Worm (Caenorhabditis elegans) whole organism, L2 larva: ENCODE measurements around the gene clc-12.

ENCODE experiments used
- C34F6.9 ChIP-seq: fragments of 150-350 bp; optimal IDR thresholded peaks from 2 replicates; lab custom pipeline; 2014; ENCODE audit warnings: missing biosample characterization, missing genetic modification characterization
- F13H6.1 ChIP-seq: sonication (generic microtip); optimal IDR thresholded peaks from 2 replicates; lab custom pipeline; 2016; ENCODE audit warnings: missing genetic modification characterization, missing compliant biosample characterization
- R02D3.7 ChIP-seq: fragments of 150-350 bp; optimal IDR thresholded peaks from 2 replicates; lab custom pipeline; 2014; ENCODE audit warnings: missing biosample characterization, missing genetic modification characterization
- Y55F3AM.14 ChIP-seq: fragments of 200-800 bp; sonication (Bioruptor generic); optimal IDR thresholded peaks from 2 replicates; lab custom pipeline; 2018; ENCODE audit warnings: mild to moderate bottlenecking, missing genetic modification characterization, missing compliant biosample characterization
- ZK546.5 ChIP-seq: sonication (generic microtip); optimal IDR thresholded peaks from 2 replicates; lab custom pipeline; 2017; ENCODE audit warnings: missing biosample characterization, missing genetic modification characterization
- alr-1 ChIP-seq: fragments of 150-350 bp; optimal IDR thresholded peaks from 2 replicates; lab custom pipeline; 2014; ENCODE audit warnings: missing biosample characterization, missing genetic modification characterization
- aly-2 ChIP-seq: fragments of 150-350 bp; optimal IDR thresholded peaks from 2 replicates; lab custom pipeline; 2014; ENCODE audit warnings: missing biosample characterization, missing genetic modification characterization
- blmp-1 ChIP-seq: sonication (generic microtip); optimal IDR thresholded peaks from 2 replicates; lab custom pipeline; 2017; ENCODE audit warnings: missing genetic modification characterization, mild to moderate bottlenecking, missing compliant biosample characterization, antibody characterized with exemption, moderate library complexity; ENCODE audit not compliant: insufficient read depth
- ceh-16 ChIP-seq: fragments of 150-350 bp; optimal IDR thresholded peaks from 2 replicates; lab custom pipeline; 2014; ENCODE audit warnings: missing biosample characterization, missing genetic modification characterization
- ceh-82 ChIP-seq: fragments of 150-350 bp; optimal IDR thresholded peaks from 2 replicates; lab custom pipeline; 2014; ENCODE audit warnings: missing biosample characterization, missing genetic modification characterization
- crh-2 ChIP-seq: sonication (generic microtip); optimal IDR thresholded peaks from 2 replicates; lab custom pipeline; 2017; ENCODE audit warnings: missing biosample characterization, missing genetic modification characterization
- dmd-4 ChIP-seq: sonication (generic microtip); optimal IDR thresholded peaks from 2 replicates; lab custom pipeline; 2017; ENCODE audit warnings: missing biosample characterization, missing genetic modification characterization
- egl-27 ChIP-seq: sonication (generic microtip); optimal IDR thresholded peaks from 3 replicates; lab custom pipeline; 2017; ENCODE audit warnings: missing biosample characterization, missing genetic modification reagents, missing genetic modification characterization
- elt-1 ChIP-seq: fragments of 150-350 bp; optimal IDR thresholded peaks from 2 replicates; lab custom pipeline; 2014; ENCODE audit warnings: missing biosample characterization, missing genetic modification characterization
- elt-3 ChIP-seq: sonication (generic microtip); optimal IDR thresholded peaks from 2 replicates; lab custom pipeline; 2017; ENCODE audit warnings: missing biosample characterization, missing genetic modification characterization
- fos-1 ChIP-seq: fragments of 150-350 bp; optimal IDR thresholded peaks from 2 replicates; lab custom pipeline; 2014; ENCODE audit warnings: missing biosample characterization, missing genetic modification characterization
- gmeb-1 ChIP-seq: fragments of 150-350 bp; optimal IDR thresholded peaks from 2 replicates; lab custom pipeline; 2014; ENCODE audit warnings: missing biosample characterization, missing genetic modification characterization
- lin-11 ChIP-seq: fragments of 150-350 bp; sonication (generic microtip); optimal IDR thresholded peaks from 2 replicates; lab custom pipeline; 2014; ENCODE audit warnings: missing biosample characterization, missing genetic modification characterization, inconsistent platforms, mixed read lengths
- lin-13 ChIP-seq: fragments of 150-350 bp; optimal IDR thresholded peaks from 2 replicates; lab custom pipeline; 2014; ENCODE audit warnings: missing biosample characterization, missing genetic modification reagents, missing genetic modification characterization
- lsy-2 ChIP-seq, 2 experiments: fragments of 150-350 bp in 1 of 2; sonication (generic microtip) in 1 of 2; optimal IDR thresholded peaks; 2 replicates each; lab custom pipeline; 2014 to 2017; ENCODE audit warnings: missing biosample characterization in 2 of 2, missing genetic modification characterization in 2 of 2
- mab-5 ChIP-seq: fragments of 150-350 bp; optimal IDR thresholded peaks from 2 replicates; lab custom pipeline; 2014; ENCODE audit warnings: missing biosample characterization, missing genetic modification characterization
- mbf-1 ChIP-seq: sonication (generic microtip); optimal IDR thresholded peaks from 2 replicates; lab custom pipeline; 2017; ENCODE audit warnings: missing biosample characterization, missing genetic modification characterization
- mdl-1 ChIP-seq, 2 experiments: fragments of 150-350 bp in 1 of 2; sonication (generic microtip) in 1 of 2; optimal IDR thresholded peaks; 2 replicates each; lab custom pipeline; 2017; ENCODE audit warnings: missing biosample characterization in 2 of 2, missing genetic modification characterization in 2 of 2
- nhr-10 ChIP-seq: sonication (generic microtip); optimal IDR thresholded peaks from 2 replicates; lab custom pipeline; 2017; ENCODE audit warnings: missing biosample characterization, missing genetic modification characterization
- nhr-129 ChIP-seq: fragments of 150-350 bp; optimal IDR thresholded peaks from 2 replicates; lab custom pipeline; 2014; ENCODE audit warnings: missing biosample characterization, missing genetic modification characterization
- nhr-21 ChIP-seq: fragments of 150-350 bp; optimal IDR thresholded peaks from 2 replicates; lab custom pipeline; 2014; ENCODE audit warnings: missing biosample characterization, missing genetic modification characterization
- nhr-23 ChIP-seq: fragments of 150-350 bp; optimal IDR thresholded peaks from 2 replicates; lab custom pipeline; 2014; ENCODE audit warnings: missing biosample characterization, missing genetic modification reagents, missing genetic modification characterization
- nhr-237 ChIP-seq: fragments of 150-350 bp; optimal IDR thresholded peaks from 2 replicates; lab custom pipeline; 2014; ENCODE audit warnings: missing biosample characterization, missing genetic modification characterization
- nhr-25 ChIP-seq: fragments of 150-350 bp; sonication (generic microtip); optimal IDR thresholded peaks from 3 replicates; lab custom pipeline; 2014; ENCODE audit warnings: missing biosample characterization, missing genetic modification characterization
- nhr-6 ChIP-seq: fragments of 150-350 bp; optimal IDR thresholded peaks from 2 replicates; lab custom pipeline; 2014; ENCODE audit warnings: missing biosample characterization, missing genetic modification characterization
- peb-1 ChIP-seq: fragments of 150-350 bp; optimal IDR thresholded peaks from 2 replicates; lab custom pipeline; 2014; ENCODE audit warnings: missing biosample characterization, missing genetic modification characterization
- sem-4 ChIP-seq: fragments of 150-350 bp; optimal IDR thresholded peaks from 2 replicates; lab custom pipeline; 2014; ENCODE audit warnings: missing biosample characterization, missing genetic modification reagents, missing genetic modification characterization
- skn-1 ChIP-seq: sonication (generic microtip); optimal IDR thresholded peaks from 2 replicates; lab custom pipeline; 2017; ENCODE audit warnings: missing biosample characterization, missing genetic modification characterization
- sma-3 ChIP-seq: sonication (generic microtip); optimal IDR thresholded peaks from 2 replicates; lab custom pipeline; 2016; ENCODE audit warnings: missing genetic modification reagents, missing genetic modification characterization, missing compliant biosample characterization
- sma-9 ChIP-seq, 2 experiments: fragments of 150-350 bp in 1 of 2; sonication (generic microtip) in 1 of 2; optimal IDR thresholded peaks; 2 replicates each; lab custom pipeline; 2014 to 2016; ENCODE audit warnings: missing genetic modification characterization in 2 of 2, mild to moderate bottlenecking in 1 of 2, missing biosample characterization in 1 of 2, missing compliant biosample characterization in 1 of 2, missing genetic modification reagents in 1 of 2, moderate library complexity in 1 of 2
- snpc-4 ChIP-seq: fragments of 150-350 bp; optimal IDR thresholded peaks from 2 replicates; lab custom pipeline; 2014; ENCODE audit warnings: missing biosample characterization, missing genetic modification characterization
- unc-39 ChIP-seq: fragments of 150-350 bp; optimal IDR thresholded peaks from 2 replicates; lab custom pipeline; 2014; ENCODE audit warnings: missing biosample characterization, missing genetic modification characterization
- unc-55 ChIP-seq: fragments of 150-350 bp; sonication (generic microtip); optimal IDR thresholded peaks from 3 replicates; lab custom pipeline; 2014; ENCODE audit warnings: missing biosample characterization, missing genetic modification reagents, missing genetic modification characterization
- zag-1 ChIP-seq: fragments of 150-350 bp; optimal IDR thresholded peaks from 2 replicates; lab custom pipeline; 2014; ENCODE audit warnings: missing biosample characterization, missing genetic modification characterization
- ztf-1 ChIP-seq: fragments of 200-800 bp; sonication (Bioruptor generic); conservative IDR thresholded peaks from 2 replicates; pipeline ENCODE4 v1.3.6; 2022; ENCODE audit warnings: missing genetic modification characterization, missing compliant biosample characterization
- ztf-11 ChIP-seq: sonication (generic microtip); optimal IDR thresholded peaks from 2 replicates; lab custom pipeline; 2017; ENCODE audit warnings: missing biosample characterization, missing genetic modification characterization
- ztf-4 ChIP-seq: fragments of 150-350 bp; optimal IDR thresholded peaks from 2 replicates; lab custom pipeline; 2014; ENCODE audit warnings: missing biosample characterization, missing genetic modification characterization

The clc-12 gene

DNA sequence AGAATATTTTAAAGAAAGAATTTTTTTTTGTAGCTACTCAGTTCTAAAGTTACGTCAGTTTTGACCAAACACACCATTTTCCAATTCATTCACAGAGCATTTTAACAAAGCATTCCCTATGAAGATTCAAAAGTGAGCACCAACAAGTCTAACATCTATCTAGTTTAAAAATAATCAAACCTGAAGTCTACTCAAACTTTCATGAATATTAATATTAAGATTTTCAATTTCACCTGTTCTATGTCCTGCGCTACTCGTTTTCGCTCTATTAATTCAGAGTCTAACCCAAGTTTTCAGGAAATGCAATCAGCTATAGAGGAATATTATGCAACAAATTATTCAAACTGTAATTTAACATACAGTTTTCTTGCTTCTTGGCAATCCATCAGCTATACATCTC is 37.1 kb downstream of the clc-12 start, which contains the start of gene srh-119:
Gene srh-119 (plus strand): TSS at position 301 of the 400 bp plus-strand sequence.
- TF ChIP-seq unc-39 = no peak
- TF ChIP-seq lin-11 (tag; lab: Kevin White, UChicago) = no peak
- TF ChIP-seq ztf-11 (tag; lab: Kevin White, UChicago) = no peak
- TF ChIP-seq peb-1 (tag; lab: Kevin White, UChicago) = no peak
- no peak for TF ChIP-seq ZK546.5 (tag; lab: Kevin White, UChicago)
- TF ChIP-seq ceh-82 (tag; lab: Kevin White, UChicago) = no peak
- no peak for TF ChIP-seq fos-1 (tag; lab: Kevin White, UChicago)
- TF ChIP-seq nhr-25 (tag; lab: Kevin White, UChicago) = no peak
- TF ChIP-seq alr-1 (tag; lab: Kevin White, UChicago) = no peak

- peak; percentile 22 for TF ChIP-seq nhr-129
- no peak for TF ChIP-seq peb-1 (tag; lab: Kevin White, UChicago)
- TF ChIP-seq, all 48 proteins: peak for 1
Measured at ce11 chrV:16966636-16967035, 42.6 kb downstream of the clc-12 start, which contains the start of gene fbxa-90. Gene fbxa-90, plus strand, starts transcription at chrV:16966814.

- TF ChIP-seq ztf-11 (tag; lab: Kevin White, UChicago) (no peak), mbf-1 (tag; lab: Kevin White, UChicago) (no peak), elt-1 (tag; lab: Kevin White, UChicago) (no peak), lin-13 (GFP tag; lab: Kevin White, UChicago) (peak; percentile 94), crh-2 (tag; lab: Kevin White, UChicago) (peak; percentile 96), ztf-1 (GFP tag; lab: Robert Waterston, UW) (no peak), skn-1 (tag; lab: Kevin White, UChicago) (no peak), alr-1 (tag; lab: Kevin White, UChicago) (no peak), sma-3 (peak; percentile 92), sem-4 (tag; lab: Kevin White, UChicago) (peak; percentile 77), fos-1 (tag; lab: Kevin White, UChicago) (peak; percentile 63), peb-1 (tag; lab: Kevin White, UChicago) (no peak), nhr-25 (tag; lab: Kevin White, UChicago) (peak; percentile 84), unc-39 (no peak), R02D3.7 (tag; lab: Kevin White, UChicago) (peak; percentile 29), lin-11 (tag; lab: Kevin White, UChicago) (peak; percentile 66), nhr-23 (tag; lab: Kevin White, UChicago) (no peak), ZK546.5 (tag; lab: Kevin White, UChicago) (no peak), nhr-21 (tag; lab: Kevin White, UChicago) (peak; percentile 83), gmeb-1 (tag; lab: Kevin White, UChicago) (peak; percentile 99), nhr-237 (tag; lab: Kevin White, UChicago) (peak; percentile 64), ceh-82 (tag; lab: Kevin White, UChicago) (peak; percentile 72), aly-2 (no peak), C34F6.9 (tag; lab: Kevin White, UChicago) (peak; percentile 94), elt-3 (tag; lab: Kevin White, UChicago) (no peak), nhr-10 (tag; lab: Kevin White, UChicago) (peak; percentile 69), blmp-1 (tag; lab: Kevin White, UChicago) (peak; percentile 34), lsy-2 (tag; optimal IDR thresholded peaks at IDR 0.05; lab: Kevin White, UChicago) (peak; percentile 84 to 93), Y55F3AM.14 (GFP tag; lab: Kevin White, UChicago) (peak; percentile 13), nhr-6 (tag; lab: Kevin White, UChicago) (peak; percentile 78), nhr-129 (peak; percentile 93), zag-1 (tag; lab: Kevin White, UChicago) (peak; percentile 75), F13H6.1 (tag; lab: Kevin White, UChicago) (peak; percentile 85), ceh-16 (tag; lab: Kevin White, UChicago) (peak; percentile 33), mab-5 (tag; lab: Kevin White, UChicago) (peak; percentile 95), snpc-4 (tag; lab: Kevin White, UChicago) (peak; percentile 93), sma-9 (GFP tag; optimal IDR thresholded peaks at IDR 0.05; lab: Kevin White, UChicago) (no peak), sma-9 (tag; optimal IDR thresholded peaks at IDR 0.05; lab: Kevin White, UChicago) (no peak), dmd-4 (tag; lab: Kevin White, UChicago) (peak; percentile 29), ztf-4 (tag; lab: Kevin White, UChicago) (peak; percentile 34), egl-27 (tag; lab: Kevin White, UChicago) (peak; percentile 84), unc-55 (GFP tag; lab: Kevin White, UChicago) (peak; percentile 96), mdl-1 (tag; optimal IDR thresholded peaks at IDR 0.05; lab: Kevin White, UChicago) (peak in 1 of 2 experiments; percentile 34)
Measured at ce11 chrV:16965655-16966054, 43.5 kb downstream of the clc-12 start, which contains the start of gene efl-1. Gene efl-1, minus strand, starts transcription at chrV:16965675.
